Fruit fly (Drosophila melanogaster) whole organism, embryonic: ENCODE measurements around the gene Cubn.

Source experiments
- C15 ChIP-seq: fragments of 200-800 bp; sonication (Bioruptor generic); IDR thresholded peaks from 3 replicates; pipeline ENCODE4 v1.3.6; 2022; ENCODE audit warnings: missing biosample characterization, missing genetic modification characterization
- CG10462 ChIP-seq: fragments of 200-800 bp; sonication (Bioruptor generic); optimal IDR thresholded peaks from 2 replicates; lab custom pipeline; 2016; ENCODE audit warnings: missing biosample characterization, missing genetic modification characterization
- CG11456 ChIP-seq: fragments of 200-800 bp; sonication (Bioruptor generic); IDR thresholded peaks from 3 replicates; pipeline ENCODE4 v1.3.6; 2022; ENCODE audit warnings: missing biosample characterization, missing genetic modification characterization
- CG12219 ChIP-seq: fragments of 200-800 bp; sonication (Bioruptor generic); optimal IDR thresholded peaks from 3 replicates; lab custom pipeline; 2018; ENCODE audit warnings: missing biosample characterization, mild to moderate bottlenecking, missing genetic modification characterization
- CG12942 ChIP-seq: fragments of 200-800 bp; sonication (Bioruptor generic); optimal IDR thresholded peaks from 3 replicates; lab custom pipeline; 2016; ENCODE audit warnings: missing biosample characterization, missing genetic modification characterization
- CG15269 ChIP-seq: fragments of 200-800 bp; sonication (Bioruptor generic); optimal IDR thresholded peaks from 2 replicates; lab custom pipeline; 2018; ENCODE audit warnings: missing biosample characterization, mild to moderate bottlenecking, missing genetic modification characterization, moderate library complexity
- CG1602 ChIP-seq: fragments of 200-800 bp; sonication (Bioruptor generic); optimal IDR thresholded peaks from 3 replicates; lab custom pipeline; 2016; ENCODE audit warnings: missing biosample characterization, missing genetic modification characterization
- CG1603 ChIP-seq: fragments of 200-800 bp; sonication (Bioruptor generic); optimal IDR thresholded peaks from 2 replicates; lab custom pipeline; 2019; ENCODE audit warnings: missing biosample characterization, mild to moderate bottlenecking, missing genetic modification characterization, moderate library complexity
- CG17568 ChIP-seq: fragments of 200-800 bp; sonication (Bioruptor generic); optimal IDR thresholded peaks from 2 replicates; lab custom pipeline; 2018; ENCODE audit warnings: missing biosample characterization, mild to moderate bottlenecking, missing genetic modification characterization, moderate library complexity
- CG1832 ChIP-seq: fragments of 200-800 bp; sonication (Bioruptor generic); optimal IDR thresholded peaks from 2 replicates; lab custom pipeline; 2017; ENCODE audit warnings: missing biosample characterization, mild to moderate bottlenecking, missing genetic modification characterization, inconsistent platforms
- CG30403 ChIP-seq: fragments of 200-800 bp; sonication (Bioruptor generic); optimal IDR thresholded peaks from 3 replicates; lab custom pipeline; 2016; ENCODE audit warnings: missing biosample characterization, missing genetic modification characterization
- CG30431 ChIP-seq: fragments of 200-800 bp; sonication (Bioruptor generic); optimal IDR thresholded peaks from 2 replicates; lab custom pipeline; 2017; ENCODE audit warnings: missing biosample characterization, missing genetic modification characterization
- CG3163 ChIP-seq: fragments of 200-800 bp; sonication (Bioruptor generic); optimal IDR thresholded peaks from 3 replicates; lab custom pipeline; 2016; ENCODE audit warnings: missing biosample characterization, missing genetic modification characterization
- CG33213 ChIP-seq: fragments of 200-800 bp; sonication (Bioruptor generic); optimal IDR thresholded peaks from 3 replicates; lab custom pipeline; 2016; ENCODE audit warnings: missing biosample characterization, missing genetic modification characterization
- CG3847 ChIP-seq: fragments of 200-800 bp; sonication (Bioruptor generic); IDR thresholded peaks from 2 replicates; pipeline ENCODE4 v1.3.6; 2022; ENCODE audit warnings: missing biosample characterization, missing genetic modification characterization
- CG4730 ChIP-seq: fragments of 200-800 bp; sonication (Bioruptor generic); IDR thresholded peaks from 2 replicates; pipeline ENCODE4 v1.3.6; 2022; ENCODE audit warnings: missing biosample characterization, missing genetic modification characterization
- CG4854 ChIP-seq: fragments of 200-800 bp; sonication (Bioruptor generic); optimal IDR thresholded peaks from 2 replicates; lab custom pipeline; 2016; ENCODE audit warnings: missing biosample characterization, missing genetic modification characterization, inconsistent platforms
- CG6175 ChIP-seq: fragments of 200-800 bp; sonication (Bioruptor generic); IDR thresholded peaks from 3 replicates; pipeline ENCODE4 v1.3.6; 2022; ENCODE audit warnings: missing biosample characterization, missing genetic modification characterization
- CG6272 ChIP-seq: fragments of 200-800 bp; sonication (Bioruptor generic); IDR thresholded peaks from 2 replicates; pipeline ENCODE4 v1.3.6; 2022; ENCODE audit warnings: missing biosample characterization, missing genetic modification characterization
- CG6765 ChIP-seq: fragments of 200-800 bp; sonication (Bioruptor generic); optimal IDR thresholded peaks from 3 replicates; lab custom pipeline; 2017; ENCODE audit warnings: missing biosample characterization, mild to moderate bottlenecking, missing genetic modification characterization
- CG8478 ChIP-seq: fragments of >200 bp; optimal IDR thresholded peaks from 2 replicates; lab custom pipeline; 2018
- CG8924 ChIP-seq: fragments of 200-800 bp; optimal IDR thresholded peaks from 3 replicates; lab custom pipeline; 2019; ENCODE audit warnings: missing biosample characterization, mild to moderate bottlenecking, missing genetic modification characterization, moderate library complexity
- CG9727 ChIP-seq: fragments of 200-800 bp; sonication (Bioruptor generic); optimal IDR thresholded peaks from 3 replicates; lab custom pipeline; 2017; ENCODE audit warnings: missing biosample characterization, mild to moderate bottlenecking, missing genetic modification characterization
- Dll ChIP-seq: fragments of 200-800 bp; sonication (Bioruptor generic); IDR thresholded peaks from 4 replicates; pipeline ENCODE4 v1.3.6; 2022; ENCODE audit warnings: missing biosample characterization, missing genetic modification characterization; ENCODE audit not compliant: partially characterized antibody
- E2f2 ChIP-seq: fragments of 200-800 bp; sonication (Bioruptor generic); IDR thresholded peaks from 2 replicates; pipeline ENCODE4 v1.3.6; 2022; ENCODE audit warnings: missing biosample characterization, missing genetic modification characterization
- Ets97D ChIP-seq: fragments of 200-800 bp; sonication (Bioruptor generic); optimal IDR thresholded peaks from 3 replicates; lab custom pipeline; 2016; ENCODE audit warnings: missing biosample characterization, missing genetic modification characterization
- Fer3 ChIP-seq: fragments of 200-800 bp; sonication (Bioruptor generic); optimal IDR thresholded peaks from 2 replicates; lab custom pipeline; 2018; ENCODE audit warnings: missing biosample characterization, mild to moderate bottlenecking, missing genetic modification characterization, moderate library complexity
- GATAe ChIP-seq: fragments of 200-800 bp; sonication (Bioruptor generic); conservative IDR thresholded peaks from 2 replicates; pipeline ENCODE4 v1.3.6; 2022; ENCODE audit warnings: missing biosample characterization, missing genetic modification characterization
- HLH3B ChIP-seq: fragments of 200-800 bp; sonication (Bioruptor generic); IDR thresholded peaks from 2 replicates; pipeline ENCODE4 v1.3.6; 2022; ENCODE audit warnings: missing biosample characterization, missing genetic modification characterization
- Hr51 ChIP-seq, 2 experiments: fragments of 200-800 bp; sonication (Bioruptor generic); optimal IDR thresholded peaks; 2 replicates in 1 of 2; 3 replicates in 1 of 2; lab custom pipeline; 2016 to 2018; ENCODE audit warnings: missing biosample characterization in 2 of 2, missing genetic modification characterization in 2 of 2, mild to moderate bottlenecking in 1 of 2, moderate library complexity in 1 of 2
- Lpt ChIP-seq: fragments of >200 bp; optimal IDR thresholded peaks from 2 replicates; lab custom pipeline; 2018; ENCODE audit warnings: missing biosample characterization, missing genetic modification characterization
- Meics ChIP-seq: fragments of 200-800 bp; sonication (Bioruptor generic); optimal IDR thresholded peaks from 2 replicates; lab custom pipeline; 2017; ENCODE audit warnings: missing biosample characterization, mild to moderate bottlenecking, missing genetic modification characterization
- Nf-YC ChIP-seq: fragments of 200-800 bp; optimal IDR thresholded peaks from 3 replicates; lab custom pipeline; 2019; ENCODE audit warnings: missing biosample characterization, mild to moderate bottlenecking, missing genetic modification characterization, moderate library complexity
- Optix ChIP-seq: fragments of 200-800 bp; sonication (Bioruptor generic); IDR thresholded peaks from 3 replicates; pipeline ENCODE4 v1.3.6; 2022; ENCODE audit warnings: missing biosample characterization, missing genetic modification characterization
- Six4 ChIP-seq: fragments of 200-800 bp; sonication (Bioruptor generic); optimal IDR thresholded peaks from 2 replicates; lab custom pipeline; 2016; ENCODE audit warnings: missing biosample characterization, missing genetic modification characterization
- Sry-δ ChIP-seq: fragments of 200-800 bp; sonication (Bioruptor generic); optimal IDR thresholded peaks from 2 replicates; lab custom pipeline; 2016; ENCODE audit warnings: missing biosample characterization, missing genetic modification characterization
- amos ChIP-seq: fragments of 200-800 bp; sonication (Bioruptor generic); IDR thresholded peaks from 2 replicates; pipeline ENCODE4 v1.3.6; 2022; ENCODE audit warnings: missing biosample characterization, missing genetic modification characterization; ENCODE audit not compliant: partially characterized antibody
- ash1 ChIP-seq: fragments of 200-800 bp; sonication (Bioruptor generic); optimal IDR thresholded peaks from 2 replicates; lab custom pipeline; 2018; ENCODE audit warnings: missing biosample characterization, mild to moderate bottlenecking, missing genetic modification characterization
- ci ChIP-seq: fragments of 200-800 bp; sonication (Bioruptor generic); IDR thresholded peaks from 3 replicates; pipeline ENCODE4 v1.3.6; 2022; ENCODE audit warnings: missing biosample characterization, missing genetic modification characterization
- hb ChIP-seq: fragments of 200-800 bp; sonication (Bioruptor generic); IDR thresholded peaks from 3 replicates; pipeline ENCODE4 v1.3.6; 2022; ENCODE audit warnings: missing biosample characterization, missing genetic modification characterization; ENCODE audit not compliant: partially characterized antibody
- ind ChIP-seq: fragments of 200-800 bp; sonication (Bioruptor generic); optimal IDR thresholded peaks from 3 replicates; lab custom pipeline; 2016; ENCODE audit warnings: missing biosample characterization, missing genetic modification characterization
- inv ChIP-seq: fragments of 200-800 bp; sonication (Bioruptor generic); IDR thresholded peaks from 2 replicates; pipeline ENCODE4 v1.3.6; 2022; ENCODE audit warnings: missing biosample characterization, missing genetic modification characterization; ENCODE audit not compliant: partially characterized antibody
- kay ChIP-seq: fragments of 200-800 bp; sonication (Bioruptor generic); optimal IDR thresholded peaks from 2 replicates; lab custom pipeline; 2016; ENCODE audit warnings: missing biosample characterization, missing genetic modification characterization
- lab ChIP-seq: fragments of 200-800 bp; sonication (Bioruptor generic); optimal IDR thresholded peaks from 3 replicates; lab custom pipeline; 2017; ENCODE audit warnings: missing biosample characterization, missing genetic modification characterization, mild to moderate bottlenecking, moderate library complexity, missing genetic modification reagents
- nom ChIP-seq: fragments of 200-800 bp; sonication (Bioruptor generic); optimal IDR thresholded peaks from 2 replicates; lab custom pipeline; 2017; ENCODE audit warnings: missing biosample characterization, missing genetic modification characterization, mild to moderate bottlenecking, moderate library complexity, missing genetic modification reagents
- pfk ChIP-seq: fragments of 200-800 bp; sonication (Bioruptor generic); optimal IDR thresholded peaks from 2 replicates; lab custom pipeline; 2018; ENCODE audit warnings: missing biosample characterization, mild to moderate bottlenecking, missing genetic modification characterization, moderate library complexity
- phol ChIP-seq: fragments of 200-800 bp; sonication (Bioruptor generic); optimal IDR thresholded peaks from 3 replicates; lab custom pipeline; 2018; ENCODE audit warnings: missing biosample characterization, mild to moderate bottlenecking, missing genetic modification characterization, moderate library complexity
- prd ChIP-seq, 3 experiments: fragments of >200 bp in 2 of 3; fragments of 200-800 bp in 1 of 3; sonication (Bioruptor generic) in 1 of 3; optimal IDR thresholded peaks in 2 of 3; IDR thresholded peaks in 1 of 3; 2 replicates in 2 of 3; 3 replicates in 1 of 3; pipeline versions ENCODE4 v1.3.6 to Lab custom; 2017 to 2022; ENCODE audit warnings: missing biosample characterization in 1 of 3, missing genetic modification characterization in 1 of 3
- psq ChIP-seq: fragments of 200-800 bp; sonication (Bioruptor generic); optimal IDR thresholded peaks from 2 replicates; lab custom pipeline; 2017; ENCODE audit warnings: missing biosample characterization, missing genetic modification characterization
- pum ChIP-seq: fragments of 200-800 bp; sonication (Bioruptor generic); optimal IDR thresholded peaks from 2 replicates; lab custom pipeline; 2016; ENCODE audit warnings: missing biosample characterization, missing genetic modification characterization
- scrt ChIP-seq: fragments of 200-800 bp; sonication (Bioruptor generic); optimal IDR thresholded peaks from 2 replicates; lab custom pipeline; 2018; ENCODE audit warnings: missing biosample characterization, mild to moderate bottlenecking, missing genetic modification characterization, moderate library complexity
- sens ChIP-seq: fragments of 200-800 bp; sonication (Bioruptor generic); peaks from one replicate; lab custom pipeline; 2016; ENCODE audit warnings: missing biosample characterization, missing genetic modification characterization

Gene Cubn

dm6 chrX:9520175-9520574, 50.9 kb downstream of the Cubn start (continued):
- TF ChIP-seq CG1603 (no peak), amos (no peak), CG30431 (GFP tag; lab: Kevin White, UChicago) (no peak), CG6765 (peak; percentile 5), GATAe (no peak), CG1602 (no peak), CG15269 (tag; lab: Kevin White, UChicago) (peak; percentile 59), sens (no peak), phol (no peak), ci (GFP tag; lab: Robert Waterston, UW) (no peak), Six4 (GFP tag; lab: Kevin White, UChicago) (no peak), CG3163 (no peak), C15 (GFP tag; lab: Robert Waterston, UW) (no peak), CG8924 (tag; lab: Kevin White, UChicago) (peak; percentile 25), Ets97D (GFP tag; lab: Kevin White, UChicago) (no peak), Dll (GFP tag; lab: Robert Waterston, UW) (no peak), CG33213 (GFP tag; lab: Kevin White, UChicago) (no peak), CG9727 (GFP tag; lab: Kevin White, UChicago) (peak; percentile 6), Lpt (GFP tag; lab: Kevin White, UChicago) (no peak), hb (no peak), Fer3 (tag; lab: Kevin White, UChicago) (peak; percentile 29), CG4730 (GFP tag; lab: Robert Waterston, UW) (no peak), CG8478 (lab: Kevin White, UChicago) (no peak), inv (GFP tag; lab: Robert Waterston, UW) (no peak), pum (GFP tag; lab: Kevin White, UChicago) (no peak), CG12942 (GFP tag; lab: Kevin White, UChicago) (no peak), CG3847 (GFP tag; lab: Robert Waterston, UW) (no peak), Sry-δ (no peak), CG30403 (GFP tag; lab: Kevin White, UChicago) (peak; percentile 13), CG17568 (no peak), nom (GFP tag; lab: Kevin White, UChicago) (no peak), CG10462 (GFP tag; lab: Kevin White, UChicago) (no peak), CG1832 (GFP tag; lab: Kevin White, UChicago) (no peak), Nf-YC (tag; lab: Kevin White, UChicago) (peak; percentile 8), E2f2 (no peak), lab (GFP tag; lab: Kevin White, UChicago) (peak; percentile 65), CG12219 (GFP tag; lab: Kevin White, UChicago) (no peak), Optix (GFP tag; lab: Robert Waterston, UW) (no peak), psq (GFP tag; lab: Kevin White, UChicago) (no peak), CG6175 (GFP tag; lab: Robert Waterston, UW) (no peak), ash1 (GFP tag; lab: Kevin White, UChicago) (no peak), Meics (GFP tag; lab: Kevin White, UChicago) (peak; percentile 46), CG11456 (GFP tag; lab: Robert Waterston, UW) (no peak), prd (optimal IDR thresholded peaks at IDR 0.05; lab: Kevin White, UChicago) (no peak), prd (GFP tag; IDR thresholded peaks at IDR 0.05; lab: Robert Waterston, UW) (no peak), HLH3B (GFP tag; lab: Robert Waterston, UW) (no peak), CG6272 (GFP tag; lab: Robert Waterston, UW) (no peak), pfk (GFP tag; lab: Kevin White, UChicago) (no peak), ind (GFP tag; lab: Kevin White, UChicago) (no peak), scrt (GFP tag; lab: Kevin White, UChicago) (peak; percentile 19), CG4854 (GFP tag; lab: Kevin White, UChicago) (no peak), kay (GFP tag; lab: Kevin White, UChicago) (no peak), Hr51 (GFP tag; optimal IDR thresholded peaks at IDR 0.05; lab: Kevin White, UChicago) (peak in 1 of 2 experiments; percentile 44)
